In genomic region chrX:1282433-1282832, dm6 we compare ENCODE assay signal across 3 fruit fly cellular contexts.
TF ChIP-seq lines count a peak whose summit lies in the region.

No protein-coding gene starts in this region.

- TF ChIP-seq CTCF in whole organism, embryonic (GFP tag; optimal IDR thresholded peaks at IDR 0.05; lab: Kevin White, UChicago): no peak

TF ChIP-seq in whole organism, embryonic, 481 proteins besides CTCF, POLR2A, EP300 and RAD21 (continues in another document):
- TF ChIP-seq NFAT (GFP tag; IDR thresholded peaks at IDR 0.05; lab: Robert Waterston, UW): 0 out of 2 replicates have a peak, but pooled peaks have one; percentile 25
- no peak for TF ChIP-seq Atf6 (GFP tag; IDR thresholded peaks at IDR 0.05; lab: Robert Waterston, UW)
- TF ChIP-seq CG34376 (GFP tag; optimal IDR thresholded peaks at IDR 0.05; lab: Kevin White, UChicago): peak; percentile 36
- TF ChIP-seq sd (tag; optimal IDR thresholded peaks at IDR 0.05; lab: Kevin White, UChicago): peak; percentile 89
- TF ChIP-seq CG10209 (GFP tag; optimal IDR thresholded peaks at IDR 0.05; lab: Kevin White, UChicago): no peak
- no peak for TF ChIP-seq CG8290 (GFP tag; optimal IDR thresholded peaks at IDR 0.05; lab: Kevin White, UChicago)
- peak in 1 of 2 experiments; percentile 10 for TF ChIP-seq CG8290 (tag; optimal IDR thresholded peaks at IDR 0.05; lab: Kevin White, UChicago)
- TF ChIP-seq CG9932 (GFP tag; IDR thresholded peaks at IDR 0.05; lab: Robert Waterston, UW): no peak
- TF ChIP-seq sisA (GFP tag; IDR thresholded peaks at IDR 0.05; lab: Robert Waterston, UW): no peak
- TF ChIP-seq slbo (GFP tag; IDR thresholded peaks at IDR 0.05; lab: Robert Waterston, UW): no peak
- TF ChIP-seq CG2120 (GFP tag; optimal IDR thresholded peaks at IDR 0.05; lab: Kevin White, UChicago): no peak
- TF ChIP-seq jigr1 (GFP tag; IDR thresholded peaks at IDR 0.05; lab: Robert Waterston, UW): no peak
- no peak for TF ChIP-seq CG13123 (GFP tag; optimal IDR thresholded peaks at IDR 0.05; lab: Kevin White, UChicago)
- TF ChIP-seq chinmo (GFP tag; IDR thresholded peaks at IDR 0.05; lab: Robert Waterston, UW; ENCODE audit: partially characterized antibody): 0 out of 4 replicates have a peak, but pooled peaks have one; percentile 20
- TF ChIP-seq D (optimal IDR thresholded peaks at IDR 0.05; lab: Kevin White, UChicago): no peak
- no peak for TF ChIP-seq D (GFP tag; optimal IDR thresholded peaks at IDR 0.05; lab: Kevin White, UChicago)
- no peak for TF ChIP-seq CG4404 (GFP tag; IDR thresholded peaks at IDR 0.05; lab: Robert Waterston, UW)
- TF ChIP-seq CG12769 (tag; optimal IDR thresholded peaks at IDR 0.05; lab: Kevin White, UChicago): no peak
- no peak for TF ChIP-seq CG14667 (GFP tag; IDR thresholded peaks at IDR 0.05; lab: Robert Waterston, UW)
- TF ChIP-seq Lim3 (GFP tag; IDR thresholded peaks at IDR 0.05; lab: Robert Waterston, UW): no peak
- no peak for TF ChIP-seq amos (GFP tag; IDR thresholded peaks at IDR 0.05; lab: Robert Waterston, UW; ENCODE audit: partially characterized antibody)
- peak; percentile 92 for TF ChIP-seq crol (GFP tag; IDR thresholded peaks at IDR 0.05; lab: Robert Waterston, UW)
- no peak for TF ChIP-seq CG2116 (GFP tag; optimal IDR thresholded peaks at IDR 0.05; lab: Kevin White, UChicago)
- TF ChIP-seq ERR (GFP tag; optimal IDR thresholded peaks at IDR 0.05; lab: Kevin White, UChicago): peak; percentile 7
- no peak for TF ChIP-seq dan (GFP tag; IDR thresholded peaks at IDR 0.05; lab: Robert Waterston, UW)
- peak; percentile 42 for TF ChIP-seq Adf1 (GFP tag; IDR thresholded peaks at IDR 0.05; lab: Robert Waterston, UW)
- TF ChIP-seq HLH4C (GFP tag; IDR thresholded peaks at IDR 0.05; lab: Robert Waterston, UW; ENCODE audit: partially characterized antibody): no peak
- peak; percentile 35 for TF ChIP-seq kay (GFP tag; optimal IDR thresholded peaks at IDR 0.05; lab: Kevin White, UChicago)
- TF ChIP-seq cad (GFP tag; optimal IDR thresholded peaks at IDR 0.05; lab: Kevin White, UChicago): no peak
- no peak for TF ChIP-seq CG10654 (GFP tag; optimal IDR thresholded peaks at IDR 0.05; lab: Kevin White, UChicago)
- no peak for TF ChIP-seq CG32532 (GFP tag; IDR thresholded peaks at IDR 0.05; lab: Robert Waterston, UW)

TF ChIP-seq in whole organism, prepupa, 60 proteins besides CTCF, POLR2A, EP300 and RAD21:
- TF ChIP-seq Sox15 (GFP tag; optimal IDR thresholded peaks at IDR 0.05; lab: Kevin White, UChicago): no peak
- TF ChIP-seq svp (GFP tag; lab: Kevin White, UChicago): peak; percentile 90

TF ChIP-seq in whole organism, pupa, 21 proteins besides CTCF, POLR2A, EP300 and RAD21:
- TF ChIP-seq EcR (GFP tag; optimal IDR thresholded peaks at IDR 0.05; lab: Kevin White, UChicago): peak; percentile 30
- no peak for TF ChIP-seq CG15710 (tag; optimal IDR thresholded peaks at IDR 0.05; lab: Kevin White, UChicago)
- no peak for TF ChIP-seq Pif1A (GFP tag; optimal IDR thresholded peaks at IDR 0.05; lab: Kevin White, UChicago)
